Fruit fly (Drosophila melanogaster): ENCODE measurements around the gene Men-b.

Men-b gene

dm6 chr3R:27171153-27171552 is 19.7 kb downstream of the Men-b start (continued):
- TF ChIP-seq h (GFP tag; optimal IDR thresholded peaks at IDR 0.05) (peak; percentile 66), Dif (GFP tag; optimal IDR thresholded peaks at IDR 0.05; ENCODE audit: partially characterized antibody) (no peak), brk (GFP tag; optimal IDR thresholded peaks at IDR 0.05) (peak; percentile 46), HLH106 (tag; optimal IDR thresholded peaks at IDR 0.05) (peak; percentile 72), Rel (GFP tag; optimal IDR thresholded peaks at IDR 0.05) (no peak), Rel (tag; optimal IDR thresholded peaks at IDR 0.05) (no peak), sv (GFP tag; optimal IDR thresholded peaks at IDR 0.05) (no peak), Abd-B (GFP tag; optimal IDR thresholded peaks at IDR 0.05) (no peak), dl (GFP tag; optimal IDR thresholded peaks at IDR 0.05; ENCODE audit: insufficient read depth in 1 of 2, partially characterized antibody in 2 of 2) (no peak)

dm6 chr3R:27175710-27176109 is 24.2 kb downstream of the Men-b start:
- no peak for TF ChIP-seq fru (GFP tag; optimal IDR thresholded peaks at IDR 0.05)
- TF ChIP-seq CrebA (GFP tag; optimal IDR thresholded peaks at IDR 0.05; ENCODE audit: borderline replicate concordance): no peak
- peak; percentile 8 for TF ChIP-seq HLH106 (tag; optimal IDR thresholded peaks at IDR 0.05)
- TF ChIP-seq CG32264 (GFP tag; optimal IDR thresholded peaks at IDR 0.05): no peak
- peak; percentile 17 for TF ChIP-seq dmrt93B (GFP tag; optimal IDR thresholded peaks at IDR 0.05)
- TF ChIP-seq GATAd (GFP tag; optimal IDR thresholded peaks at IDR 0.05): no peak
- TF ChIP-seq foxo (GFP tag; optimal IDR thresholded peaks at IDR 0.05): peak in 1 of 2 experiments; percentile 15

- TF ChIP-seq CG9705 (GFP tag; optimal IDR thresholded peaks at IDR 0.05): no peak
- peak; percentile 2 for TF ChIP-seq brk (GFP tag; optimal IDR thresholded peaks at IDR 0.05)
- peak; percentile 59 for TF ChIP-seq HLH106 (tag; optimal IDR thresholded peaks at IDR 0.05)
- TF ChIP-seq psq (GFP tag; optimal IDR thresholded peaks at IDR 0.05): peak; percentile 35
- no peak for TF ChIP-seq Rel (GFP tag; optimal IDR thresholded peaks at IDR 0.05)
- no peak for TF ChIP-seq Rel (tag; optimal IDR thresholded peaks at IDR 0.05)
- peak; percentile 1 for TF ChIP-seq ey (GFP tag; optimal IDR thresholded peaks at IDR 0.05)
- TF ChIP-seq dsf (GFP tag; optimal IDR thresholded peaks at IDR 0.05; ENCODE audit: borderline replicate concordance): no peak
- TF ChIP-seq rgr (GFP tag; optimal IDR thresholded peaks at IDR 0.05): peak; percentile 47
- TF ChIP-seq foxo (GFP tag; optimal IDR thresholded peaks at IDR 0.05): peak in 1 of 2 experiments; percentile 60
- TF ChIP-seq OdsH (GFP tag; optimal IDR thresholded peaks at IDR 0.05): peak; percentile 41
- TF ChIP-seq Hnf4 (GFP tag; optimal IDR thresholded peaks at IDR 0.05): peak; percentile 29
- TF ChIP-seq fru (GFP tag; optimal IDR thresholded peaks at IDR 0.05): peak; percentile 29
- no peak for TF ChIP-seq GATAd (GFP tag; optimal IDR thresholded peaks at IDR 0.05)
- TF ChIP-seq h (GFP tag; optimal IDR thresholded peaks at IDR 0.05): peak; percentile 36
- peak; percentile 61 for TF ChIP-seq Sp1 (GFP tag; optimal IDR thresholded peaks at IDR 0.05)
Observed at dm6 chr3R:27177567-27177966, 26.1 kb downstream of the Men-b start.

- TF ChIP-seq CrebA (GFP tag; optimal IDR thresholded peaks at IDR 0.05; ENCODE audit: borderline replicate concordance) (no peak), ey (GFP tag; optimal IDR thresholded peaks at IDR 0.05) (no peak), OdsH (GFP tag; optimal IDR thresholded peaks at IDR 0.05) (no peak), usp (GFP tag; optimal IDR thresholded peaks at IDR 0.05) (no peak), tai (GFP tag; optimal IDR thresholded peaks at IDR 0.05) (no peak), Hr78 (GFP tag; optimal IDR thresholded peaks at IDR 0.05) (no peak), dsf (GFP tag; optimal IDR thresholded peaks at IDR 0.05; ENCODE audit: borderline replicate concordance) (no peak), Hr83 (GFP tag; optimal IDR thresholded peaks at IDR 0.05; ENCODE audit: poor library complexity, severe bottlenecking) (no peak), Rel (GFP tag; optimal IDR thresholded peaks at IDR 0.05) (no peak), Rel (tag; optimal IDR thresholded peaks at IDR 0.05) (no peak), GATAd (GFP tag; optimal IDR thresholded peaks at IDR 0.05) (no peak), rgr (GFP tag; optimal IDR thresholded peaks at IDR 0.05) (no peak), sv (GFP tag; optimal IDR thresholded peaks at IDR 0.05) (no peak), CG9705 (GFP tag; optimal IDR thresholded peaks at IDR 0.05) (no peak), Dif (GFP tag; optimal IDR thresholded peaks at IDR 0.05; ENCODE audit: partially characterized antibody) (no peak), br (GFP tag; optimal IDR thresholded peaks at IDR 0.05) (no peak), CG32264 (GFP tag; optimal IDR thresholded peaks at IDR 0.05) (no peak)
Observed at dm6 chr3R:27178546-27179375, 27.3 kb downstream of the Men-b start.

- no peak for TF ChIP-seq CG9705 (GFP tag; optimal IDR thresholded peaks at IDR 0.05)
- TF ChIP-seq CG32264 (GFP tag; optimal IDR thresholded peaks at IDR 0.05): no peak
- TF ChIP-seq h (GFP tag; optimal IDR thresholded peaks at IDR 0.05): no peak
- no peak for TF ChIP-seq Dif (GFP tag; optimal IDR thresholded peaks at IDR 0.05; ENCODE audit: partially characterized antibody)
- TF ChIP-seq dsf (GFP tag; optimal IDR thresholded peaks at IDR 0.05; ENCODE audit: borderline replicate concordance): no peak
- no peak for TF ChIP-seq Rel (GFP tag; optimal IDR thresholded peaks at IDR 0.05)
- TF ChIP-seq Rel (tag; optimal IDR thresholded peaks at IDR 0.05): no peak
- TF ChIP-seq sv (GFP tag; optimal IDR thresholded peaks at IDR 0.05): no peak
- TF ChIP-seq foxo (GFP tag; optimal IDR thresholded peaks at IDR 0.05): no peak
- TF ChIP-seq Abd-B (GFP tag; optimal IDR thresholded peaks at IDR 0.05): no peak
Observed at dm6 chr3R:27181074-27181473, 29.6 kb downstream of the Men-b start.

Measured in whole organism, wandering third instar larva.